Fruit fly (Drosophila melanogaster) ovary, adult (tissue): ENCODE measurements around the gene Mst84Db.

Source experiments
- CG17801 ChIP-seq: fragments of 200-800 bp; optimal IDR thresholded peaks from 2 replicates; lab custom pipeline; 2019; ENCODE audit warnings: missing biosample characterization, mild to moderate bottlenecking, missing genetic modification characterization, moderate library complexity; ENCODE audit not compliant: partially characterized antibody

The Mst84Db gene

dm6 chr3R:7365527-7365926 lies at the start of gene Mst84Db, which contains the start of gene Mst84Da:
Gene Mst84Db, minus strand, starts transcription at chr3R:7365627.
Gene Mst84Da, plus strand, starts transcription at chr3R:7365850.
- TF ChIP-seq CG17801 (GFP tag; lab: Kevin White, UChicago) = no peak

DNA sequence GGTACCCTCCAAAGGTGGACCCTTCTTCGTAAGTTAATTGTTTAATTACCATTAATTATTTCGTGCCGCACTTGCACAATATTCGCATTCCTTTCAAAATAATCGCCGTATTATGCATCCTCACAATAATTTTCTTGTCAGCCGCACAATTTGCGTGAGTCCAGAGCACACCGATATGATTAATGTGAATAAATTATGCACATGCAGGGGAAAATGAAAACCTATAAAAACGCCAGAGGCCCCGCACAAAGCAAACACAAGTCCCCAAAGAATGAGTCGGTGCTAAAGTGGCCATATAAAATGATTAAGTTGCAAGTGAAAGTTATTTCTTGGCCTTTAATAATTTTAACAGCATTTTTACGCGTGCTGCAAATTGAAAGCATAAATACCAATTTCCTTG lies 41.1 kb upstream of the Mst84Db start, which contains the start of gene Ir84a:
Ir84a (plus strand) TSS at position 301 of the 400 bp plus-strand sequence.
- TF ChIP-seq CG17801 (GFP tag; lab: Kevin White, UChicago) = no peak

- TF ChIP-seq CG17801 (GFP tag; lab: Kevin White, UChicago) = no peak
Measured at dm6 chr3R:7394047-7394446, 28.6 kb upstream of the Mst84Db start.

DNA sequence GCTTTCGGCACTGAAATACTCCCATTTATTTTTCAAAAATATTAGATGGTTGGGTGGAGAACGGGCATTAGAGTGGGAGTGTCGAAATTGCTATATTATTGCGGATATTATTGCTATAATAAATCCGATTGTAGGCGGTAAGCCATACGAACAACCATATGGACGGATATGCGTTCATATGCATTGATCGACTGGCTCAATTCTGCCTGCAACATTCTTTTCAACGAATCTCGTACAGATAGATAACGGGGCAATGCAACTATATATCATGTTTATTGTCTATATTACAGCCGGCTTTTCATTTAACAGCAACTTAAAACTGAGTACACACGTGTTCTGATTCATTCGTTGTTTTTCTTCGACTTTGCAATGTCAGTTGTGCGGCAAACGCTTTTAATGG lies 25.7 kb upstream of the Mst84Db start, which contains the start of gene CG42650:
CG42650 (plus strand) TSS at position 301 of the 400 bp plus-strand sequence.
- no peak for TF ChIP-seq CG17801 (GFP tag; lab: Kevin White, UChicago)

- no peak for TF ChIP-seq CG17801 (GFP tag; lab: Kevin White, UChicago)
Measured at dm6 chr3R:7369205-7369604, 3.8 kb upstream of the Mst84Db start, which contains the start of gene MstProx. Gene MstProx, minus strand, starts transcription at chr3R:7369305.

- no peak for TF ChIP-seq CG17801 (GFP tag; lab: Kevin White, UChicago)
Measured at dm6 chr3R:7364573-7364972, 854 bp downstream of the Mst84Db start, which contains the start of gene Mst84Dc. Gene Mst84Dc, minus strand, starts transcription at chr3R:7364673.

- TF ChIP-seq CG17801 (GFP tag; lab: Kevin White, UChicago) = no peak
Measured at dm6 chr3R:7363673-7364072, 1.8 kb downstream of the Mst84Db start, which contains the start of gene Mst84Dd. Gene Mst84Dd, minus strand, starts transcription at chr3R:7363773.

- TF ChIP-seq CG17801 (GFP tag; lab: Kevin White, UChicago) = no peak
Measured at dm6 chr3R:7362023-7362422, 3.4 kb downstream of the Mst84Db start, which contains the start of gene CG17944. Gene CG17944, minus strand, starts transcription at chr3R:7362123.

- TF ChIP-seq CG17801 (GFP tag; lab: Kevin White, UChicago) = no peak
Measured at dm6 chr3R:7349452-7349851, 16.0 kb downstream of the Mst84Db start, which contains the start of gene CG43290. Gene CG43290, minus strand, starts transcription at chr3R:7349552.

DNA sequence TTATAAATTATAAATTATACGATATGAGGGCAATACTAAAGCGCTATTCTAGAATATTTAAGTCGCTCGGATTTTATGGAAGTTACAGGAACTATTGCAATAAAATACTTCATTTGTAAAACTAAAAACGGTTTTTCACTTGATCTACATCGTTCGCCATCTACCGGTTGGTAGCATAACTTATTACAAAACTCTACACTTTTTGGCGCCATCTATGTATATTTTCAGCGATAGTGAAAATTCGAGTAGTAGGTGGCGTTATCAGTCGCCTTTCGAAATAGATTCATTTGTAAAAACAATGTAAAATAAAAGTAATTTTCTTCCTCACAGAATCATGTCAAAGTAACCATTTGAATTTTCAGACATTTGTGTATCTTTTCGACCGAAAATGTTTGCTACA lies 19.0 kb downstream of the Mst84Db start, which contains the start of gene nxf4:
nxf4 (plus strand) TSS at position 286 of the 400 bp plus-strand sequence.
- TF ChIP-seq CG17801 (GFP tag; lab: Kevin White, UChicago) = no peak

DNA sequence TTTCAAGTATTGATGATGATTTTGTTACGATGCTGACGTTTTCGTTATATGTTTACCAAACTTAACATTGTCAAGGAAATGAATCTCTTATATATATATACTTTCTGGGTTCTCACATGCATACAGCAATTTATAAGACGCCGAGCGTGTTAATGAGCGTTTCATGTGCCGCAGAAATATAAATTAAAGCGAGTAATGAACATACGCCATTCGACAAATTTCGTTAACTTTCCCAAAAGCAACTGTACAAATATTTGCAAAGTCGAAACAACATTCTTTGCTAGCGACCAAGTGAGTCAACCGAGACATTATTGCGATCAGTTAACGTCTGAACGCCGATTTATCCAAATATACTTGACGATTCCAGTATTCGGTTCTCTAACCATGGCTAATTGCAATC lies 20.7 kb downstream of the Mst84Db start, which contains the start of gene CG31496:
CG31496 (plus strand) TSS at position 301 of the 400 bp plus-strand sequence.
- no peak for TF ChIP-seq CG17801 (GFP tag; lab: Kevin White, UChicago)

dm6 chr3R:7336454-7336853 lies 29.0 kb downstream of the Mst84Db start:
- no peak for TF ChIP-seq CG17801 (GFP tag; lab: Kevin White, UChicago)

- TF ChIP-seq CG17801 (GFP tag; lab: Kevin White, UChicago) = no peak
Measured at dm6 chr3R:7334613-7335012, 30.8 kb downstream of the Mst84Db start.

- no peak for TF ChIP-seq CG17801 (GFP tag; lab: Kevin White, UChicago)
Measured at dm6 chr3R:7330695-7331094, 34.7 kb downstream of the Mst84Db start.

- TF ChIP-seq CG17801 (GFP tag; lab: Kevin White, UChicago) = no peak
Measured at dm6 chr3R:7326200-7326599, 39.2 kb downstream of the Mst84Db start.

- TF ChIP-seq CG17801 (GFP tag; lab: Kevin White, UChicago) = no peak
Measured at dm6 chr3R:7322549-7322948, 42.9 kb downstream of the Mst84Db start.
